Worm (Caenorhabditis elegans) whole organism, L4/young adult: ENCODE data around the gene pag-3.

Source experiments
- W03F9.2 ChIP-seq: fragments of 150-350 bp; optimal IDR thresholded peaks from 2 replicates; lab custom pipeline; 2014; ENCODE audit warnings: missing biosample characterization, missing genetic modification characterization
- him-1 ChIP-seq: sonication (generic microtip); optimal IDR thresholded peaks from 2 replicates; lab custom pipeline; 2016; ENCODE audit warnings: missing genotype, missing genetic modification reagents, missing genetic modification characterization, missing compliant biosample characterization

ce11 chrX:14982525-14982924, 28.1 kb upstream of the pag-3 start, which contains the start of gene plp-2:
- TF ChIP-seq him-1 (tag; lab: Kevin White, UChicago) (no peak), W03F9.2 (no peak)
